Worm (Caenorhabditis elegans): ENCODE data around the gene F21C10.19.

ce11 chrV:9096674-9097073 lies 34.2 kb upstream of the F21C10.19 start:
- TF ChIP-seq ztf-23 (GFP tag; IDR thresholded peaks at IDR 0.05) (no peak), flt-1 (GFP tag; IDR thresholded peaks at IDR 0.05) (no peak), cog-1 (tag; optimal IDR thresholded peaks at IDR 0.05) (no peak), T22C8.4 (GFP tag; IDR thresholded peaks at IDR 0.05) (no peak), ref-1 (GFP tag; conservative IDR thresholded peaks at IDR 0.05) (no peak), tab-1 (GFP tag; IDR thresholded peaks at IDR 0.05) (no peak), med-1 (GFP tag; optimal IDR thresholded peaks at IDR 0.05; ENCODE audit: insufficient read depth) (no peak)

All from whole organism, midembryonic.